Worm (Caenorhabditis elegans) whole organism, L4 larva: ENCODE data around the gene R11D1.1.

ENCODE experiments used
- F37D6.2 ChIP-seq: sonication (generic microtip); optimal IDR thresholded peaks from 2 replicates; lab custom pipeline; 2016; ENCODE audit warnings: mild to moderate bottlenecking, missing genetic modification characterization, missing compliant biosample characterization
- ama-1 ChIP-seq: fragments of 150-350 bp; optimal IDR thresholded peaks from 2 replicates; lab custom pipeline; 2014; ENCODE audit warnings: inconsistent platforms, mixed read lengths
- ceh-82 ChIP-seq: sonication (generic microtip); optimal IDR thresholded peaks from 2 replicates; lab custom pipeline; 2017; ENCODE audit warnings: missing biosample characterization, missing genetic modification characterization
- ces-1 ChIP-seq: fragments of 150-350 bp; sonication (generic microtip); optimal IDR thresholded peaks from 4 replicates; lab custom pipeline; 2014; ENCODE audit warnings: missing biosample characterization, missing genetic modification reagents, missing genetic modification characterization
- fkh-10 ChIP-seq: fragments of 150-350 bp; optimal IDR thresholded peaks from 2 replicates; lab custom pipeline; 2014; ENCODE audit warnings: missing biosample characterization, missing genetic modification reagents, missing genetic modification characterization
- hlh-30 ChIP-seq: sonication (generic microtip); optimal IDR thresholded peaks from 2 replicates; lab custom pipeline; 2017; ENCODE audit warnings: antibody characterized with exemption, mild to moderate bottlenecking, missing genetic modification characterization, missing compliant biosample characterization; ENCODE audit not compliant: insufficient read depth
- nhr-6 ChIP-seq: fragments of 150-350 bp; optimal IDR thresholded peaks from 2 replicates; lab custom pipeline; 2014; ENCODE audit warnings: missing biosample characterization, missing genetic modification characterization
- pha-4 ChIP-seq, 2 experiments: fragments of 150-350 bp in 1 of 2; fragments of 200-800 bp in 1 of 2; sonication (Bioruptor generic) in 1 of 2; IDR thresholded peaks in 1 of 2; optimal IDR thresholded peaks in 1 of 2; 2 replicates each; pipeline versions ENCODE4 v1.3.6 to Lab custom; 2014 to 2022; ENCODE audit warnings: missing genetic modification characterization in 2 of 2, missing genetic modification reagents in 2 of 2, missing biosample characterization in 1 of 2, missing compliant biosample characterization in 1 of 2

DNA sequence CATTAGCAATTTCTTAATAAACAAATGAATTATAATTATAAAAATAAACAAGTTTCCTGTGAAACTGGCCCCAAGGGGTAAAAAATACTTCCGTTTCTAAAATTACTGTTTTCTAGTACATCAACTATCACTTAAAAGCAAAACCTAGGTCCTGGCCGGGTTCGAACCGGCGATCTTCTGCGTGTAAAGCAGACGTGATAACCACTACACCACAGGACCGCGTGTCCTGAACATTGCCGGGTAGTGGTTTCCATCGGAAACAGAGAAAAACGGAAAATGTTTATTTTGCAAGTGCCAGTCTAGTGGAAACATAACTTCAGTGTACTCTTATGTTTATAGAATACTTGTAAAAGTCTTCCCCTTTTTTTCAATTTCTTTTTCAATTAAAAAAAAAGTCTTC lies 21.0 kb upstream of the R11D1.1 start:
- TF ChIP-seq pha-4 (GFP tag; IDR thresholded peaks at IDR 0.05; lab: Robert Waterston, UW) = no peak
- TF ChIP-seq pha-4 (tag; optimal IDR thresholded peaks at IDR 0.05; lab: Kevin White, UChicago) = no peak
- no peak for TF ChIP-seq nhr-6
- no peak for TF ChIP-seq hlh-30 (tag; lab: Kevin White, UChicago)
- TF ChIP-seq ama-1 (lab: Kevin White, UChicago) = no peak
- TF ChIP-seq ceh-82 (tag; lab: Kevin White, UChicago) = no peak
- TF ChIP-seq F37D6.2 (tag; lab: Kevin White, UChicago) = no peak
- no peak for TF ChIP-seq fkh-10 (GFP tag; lab: Kevin White, UChicago)
- TF ChIP-seq ces-1 = no peak
